Fruit fly (Drosophila melanogaster): ENCODE measurements around the gene CheA75a.

The CheA75a gene

DNA sequence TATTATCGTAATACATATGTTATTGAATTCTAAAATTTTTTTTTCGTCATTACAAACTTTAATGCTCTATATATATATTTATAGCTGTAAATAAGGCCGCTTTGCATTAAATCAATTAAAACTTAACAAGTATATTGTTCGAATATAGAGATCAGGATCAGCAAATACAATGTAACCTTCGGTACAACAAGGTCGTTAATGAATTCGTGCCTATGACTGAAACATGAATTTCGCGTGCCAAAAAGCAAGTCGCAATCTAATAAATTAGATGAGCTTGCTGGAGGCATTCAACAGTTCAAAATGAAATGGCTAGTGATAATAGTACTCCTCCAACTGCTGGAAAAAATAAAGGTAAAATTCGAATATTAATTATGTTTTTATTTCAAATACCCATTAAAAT, at the start of gene CheA75a:
TSS of gene CheA75a (plus strand) at position 301 of the 400 bp plus-strand sequence.
- TF ChIP-seq Sin3A (optimal IDR thresholded peaks at IDR 0.05) (no peak), insv (optimal IDR thresholded peaks at IDR 0.05) (no peak), ttk (optimal IDR thresholded peaks at IDR 0.05) (no peak), Myc (optimal IDR thresholded peaks at IDR 0.05) (no peak), h (optimal IDR thresholded peaks at IDR 0.05) (no peak), psq (optimal IDR thresholded peaks at IDR 0.05) (no peak)

- TF ChIP-seq Myc (optimal IDR thresholded peaks at IDR 0.05) (no peak), Sin3A (optimal IDR thresholded peaks at IDR 0.05) (no peak), psq (optimal IDR thresholded peaks at IDR 0.05) (no peak), insv (optimal IDR thresholded peaks at IDR 0.05) (no peak), h (optimal IDR thresholded peaks at IDR 0.05) (no peak), ttk (optimal IDR thresholded peaks at IDR 0.05) (no peak)
Measured at dm6 chr3L:18203949-18204348, 47.9 kb upstream of the CheA75a start.

DNA sequence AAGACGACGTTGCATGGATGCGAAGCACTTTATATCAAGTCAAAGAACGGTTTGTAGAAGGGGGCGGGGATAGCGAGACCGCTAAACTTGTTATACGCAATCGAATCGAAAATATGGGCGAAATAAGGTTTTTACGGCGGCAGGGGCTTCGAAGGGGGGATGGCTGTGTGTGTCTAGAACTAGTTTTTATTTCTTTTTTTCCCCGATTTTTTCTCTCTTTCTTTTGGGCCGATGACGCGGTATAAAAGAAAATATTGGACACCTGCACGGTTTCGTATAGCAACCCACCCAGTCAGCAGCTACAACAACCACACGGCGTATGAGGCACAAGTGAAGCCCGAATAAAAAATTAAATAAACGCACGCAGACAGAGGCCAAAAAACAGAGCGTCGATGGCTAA, 47.5 kb upstream of the CheA75a start:
- TF ChIP-seq insv (optimal IDR thresholded peaks at IDR 0.05): no peak
- TF ChIP-seq h (optimal IDR thresholded peaks at IDR 0.05): no peak
- TF ChIP-seq ttk (optimal IDR thresholded peaks at IDR 0.05): no peak
- no peak for TF ChIP-seq Myc (optimal IDR thresholded peaks at IDR 0.05)
- no peak for TF ChIP-seq psq (optimal IDR thresholded peaks at IDR 0.05)
- no peak for TF ChIP-seq Sin3A (optimal IDR thresholded peaks at IDR 0.05)

- no peak for TF ChIP-seq h (optimal IDR thresholded peaks at IDR 0.05)
Measured at dm6 chr3L:18205516-18205915, 46.4 kb upstream of the CheA75a start.

DNA sequence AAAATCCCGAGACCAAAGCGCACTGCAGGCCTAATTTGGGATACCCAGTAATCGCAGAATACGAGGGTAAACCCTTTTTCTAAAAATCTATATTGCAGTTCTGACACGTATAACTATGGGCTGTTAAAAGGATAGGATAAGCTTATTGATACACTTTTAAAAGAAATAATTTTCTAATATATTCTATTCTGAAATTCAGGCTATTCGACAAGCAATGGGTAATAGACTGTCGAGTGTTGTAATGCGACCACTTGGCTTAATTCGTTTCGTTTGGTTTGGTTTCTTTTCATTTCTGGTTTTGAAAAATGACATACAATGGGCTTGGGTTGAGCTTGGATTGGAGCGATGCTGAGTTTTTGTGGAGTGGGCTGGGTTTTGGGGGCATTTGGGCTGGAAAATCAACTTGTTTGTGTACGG, 39.6 kb upstream of the CheA75a start:
- TF ChIP-seq ttk (optimal IDR thresholded peaks at IDR 0.05): no peak
- TF ChIP-seq psq (optimal IDR thresholded peaks at IDR 0.05): no peak
- no peak for TF ChIP-seq insv (optimal IDR thresholded peaks at IDR 0.05)

dm6 chr3L:18213745-18214144, 38.1 kb upstream of the CheA75a start:
- TF ChIP-seq ttk (optimal IDR thresholded peaks at IDR 0.05) (no peak), Sin3A (optimal IDR thresholded peaks at IDR 0.05) (no peak), insv (optimal IDR thresholded peaks at IDR 0.05) (no peak), h (optimal IDR thresholded peaks at IDR 0.05) (no peak), psq (optimal IDR thresholded peaks at IDR 0.05) (no peak), Myc (optimal IDR thresholded peaks at IDR 0.05) (no peak)

DNA sequence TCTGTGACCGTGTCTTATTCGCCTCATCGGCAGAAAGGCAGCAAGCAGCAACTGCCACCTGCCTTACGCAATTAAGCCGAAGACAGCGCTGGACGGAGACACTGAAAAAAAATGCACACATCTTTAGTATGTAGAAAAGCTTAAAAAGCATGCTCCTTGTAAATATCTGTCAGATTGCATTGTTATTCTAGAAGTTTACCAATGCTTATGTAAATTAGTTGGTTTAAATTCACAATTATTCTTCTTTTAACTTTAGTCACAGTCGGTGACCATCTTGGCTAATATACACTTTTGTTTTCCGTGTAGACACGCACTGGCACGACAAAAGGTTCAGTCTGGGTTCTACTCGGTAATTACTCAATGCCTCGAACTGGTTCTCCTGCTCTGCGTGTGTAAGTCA, 36.2 kb upstream of the CheA75a start:
- TF ChIP-seq Myc (optimal IDR thresholded peaks at IDR 0.05): no peak
- TF ChIP-seq Sin3A (optimal IDR thresholded peaks at IDR 0.05): no peak
- no peak for TF ChIP-seq ttk (optimal IDR thresholded peaks at IDR 0.05)
- no peak for TF ChIP-seq h (optimal IDR thresholded peaks at IDR 0.05)
- no peak for TF ChIP-seq insv (optimal IDR thresholded peaks at IDR 0.05)
- no peak for TF ChIP-seq psq (optimal IDR thresholded peaks at IDR 0.05)

DNA sequence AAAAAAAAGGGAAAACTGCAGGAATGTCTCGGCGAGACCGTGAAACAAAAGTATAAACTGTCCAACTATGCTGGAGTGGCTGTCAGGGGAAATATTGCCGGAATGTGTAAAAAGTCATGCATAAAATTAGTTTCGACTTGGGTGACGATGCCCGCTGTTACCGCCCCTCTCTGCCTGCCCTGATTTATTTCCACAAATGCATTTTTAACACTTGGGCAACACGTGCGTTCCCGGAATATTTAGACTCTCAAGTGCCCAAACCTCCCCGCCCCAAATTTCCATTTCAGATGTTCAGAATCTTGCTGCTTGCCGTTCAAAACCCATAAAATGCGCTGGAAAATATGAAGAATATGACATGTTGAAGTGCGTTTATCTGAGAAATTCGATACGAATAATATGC, 35.0 kb upstream of the CheA75a start:
- TF ChIP-seq insv (optimal IDR thresholded peaks at IDR 0.05): no peak
- TF ChIP-seq Sin3A (optimal IDR thresholded peaks at IDR 0.05): no peak
- no peak for TF ChIP-seq ttk (optimal IDR thresholded peaks at IDR 0.05)
- no peak for TF ChIP-seq psq (optimal IDR thresholded peaks at IDR 0.05)
- no peak for TF ChIP-seq h (optimal IDR thresholded peaks at IDR 0.05)
- TF ChIP-seq Myc (optimal IDR thresholded peaks at IDR 0.05): no peak

DNA sequence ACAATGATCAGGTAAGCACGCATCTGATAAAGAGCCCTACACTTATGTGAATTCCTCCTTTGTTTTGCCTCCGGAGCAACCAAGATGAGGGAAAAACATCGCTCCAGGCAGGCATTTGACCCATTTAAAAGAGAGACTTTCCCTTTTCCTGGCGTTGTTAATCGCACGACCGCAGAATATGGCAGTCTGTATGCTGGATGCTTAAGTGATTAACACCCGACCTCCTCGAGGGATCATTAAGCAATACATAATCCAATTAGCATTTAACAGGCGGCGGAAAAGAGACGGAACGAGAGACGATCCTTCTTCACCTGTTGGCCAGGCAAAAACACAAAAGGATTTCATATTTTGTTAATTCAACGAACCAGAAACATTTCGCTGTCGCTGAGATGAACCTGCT, 33.4 kb upstream of the CheA75a start:
- TF ChIP-seq h (optimal IDR thresholded peaks at IDR 0.05): no peak
- no peak for TF ChIP-seq Sin3A (optimal IDR thresholded peaks at IDR 0.05)
- no peak for TF ChIP-seq psq (optimal IDR thresholded peaks at IDR 0.05)
- no peak for TF ChIP-seq Myc (optimal IDR thresholded peaks at IDR 0.05)
- no peak for TF ChIP-seq ttk (optimal IDR thresholded peaks at IDR 0.05)
- no peak for TF ChIP-seq insv (optimal IDR thresholded peaks at IDR 0.05)

dm6 chr3L:18219388-18219787, 32.5 kb upstream of the CheA75a start:
- TF ChIP-seq psq (optimal IDR thresholded peaks at IDR 0.05) (no peak), Sin3A (optimal IDR thresholded peaks at IDR 0.05) (no peak), h (optimal IDR thresholded peaks at IDR 0.05) (no peak), insv (optimal IDR thresholded peaks at IDR 0.05) (no peak), ttk (optimal IDR thresholded peaks at IDR 0.05) (no peak), Myc (optimal IDR thresholded peaks at IDR 0.05) (no peak)

DNA sequence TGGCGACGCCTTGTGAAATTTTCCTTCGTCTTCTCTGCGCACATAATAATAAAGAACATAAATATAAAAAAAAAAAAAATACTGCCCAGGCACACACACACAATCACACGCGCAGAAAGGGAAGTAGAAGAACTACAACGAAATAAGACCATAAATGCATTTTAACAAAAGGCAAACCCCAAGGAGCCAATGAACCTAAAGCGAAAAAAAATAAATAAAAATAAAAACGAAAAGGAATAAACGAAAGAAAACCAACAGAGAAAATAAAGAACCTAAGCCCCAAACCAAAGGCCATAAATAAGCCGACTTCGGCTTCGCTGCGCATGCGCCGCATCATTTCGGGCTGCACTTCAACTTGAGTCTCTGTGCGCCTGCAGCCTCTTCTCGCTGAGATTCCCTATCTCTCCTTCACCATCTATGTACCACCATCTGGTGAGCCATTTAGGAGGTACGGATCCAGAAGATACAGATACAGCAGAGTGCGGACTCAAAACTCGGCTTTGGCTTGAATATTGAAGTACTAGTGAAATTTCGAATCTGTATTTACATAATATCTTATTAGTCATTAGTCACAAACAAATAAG, 30.5 kb upstream of the CheA75a start:
- TF ChIP-seq h (optimal IDR thresholded peaks at IDR 0.05) (no peak), ttk (optimal IDR thresholded peaks at IDR 0.05) (no peak), Myc (optimal IDR thresholded peaks at IDR 0.05) (no peak), psq (optimal IDR thresholded peaks at IDR 0.05) (no peak), Sin3A (optimal IDR thresholded peaks at IDR 0.05) (no peak), insv (optimal IDR thresholded peaks at IDR 0.05) (no peak)

DNA sequence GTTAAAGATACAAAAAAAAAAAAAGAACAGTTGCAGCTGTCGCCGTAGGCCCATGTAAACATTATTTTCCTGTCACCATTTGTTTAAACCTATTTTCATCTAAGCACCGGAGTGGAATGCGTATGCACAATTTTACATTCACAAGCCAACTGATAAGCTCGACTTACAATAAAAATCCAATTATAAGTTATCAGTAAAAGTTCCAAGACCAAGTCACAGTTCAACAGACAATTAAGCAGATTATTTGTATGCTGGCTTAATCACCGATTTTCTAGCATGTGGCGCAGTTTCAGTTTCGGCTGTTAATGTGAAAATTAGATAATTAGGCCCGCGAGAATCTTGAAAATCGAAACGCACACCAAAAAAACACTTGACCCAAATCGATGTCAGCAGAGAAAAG, 29.6 kb upstream of the CheA75a start:
- TF ChIP-seq Myc (optimal IDR thresholded peaks at IDR 0.05) (no peak), h (optimal IDR thresholded peaks at IDR 0.05) (no peak), Sin3A (optimal IDR thresholded peaks at IDR 0.05) (no peak), insv (optimal IDR thresholded peaks at IDR 0.05) (no peak), ttk (optimal IDR thresholded peaks at IDR 0.05) (no peak), psq (optimal IDR thresholded peaks at IDR 0.05) (no peak)

dm6 chr3L:18223437-18223836, 28.5 kb upstream of the CheA75a start:
- TF ChIP-seq ttk (optimal IDR thresholded peaks at IDR 0.05): no peak
- no peak for TF ChIP-seq h (optimal IDR thresholded peaks at IDR 0.05)
- no peak for TF ChIP-seq psq (optimal IDR thresholded peaks at IDR 0.05)
- no peak for TF ChIP-seq Sin3A (optimal IDR thresholded peaks at IDR 0.05)
- TF ChIP-seq insv (optimal IDR thresholded peaks at IDR 0.05): no peak
- TF ChIP-seq Myc (optimal IDR thresholded peaks at IDR 0.05): no peak

Data from Kc167 (cell line).